Fruit fly (Drosophila melanogaster) whole organism, embryonic: ENCODE data around the gene nompC.

ENCODE experiments used
- Adf1 ChIP-seq: fragments of 200-800 bp; sonication (Bioruptor generic); IDR thresholded peaks from 2 replicates; pipeline ENCODE4 v1.3.6; 2022; ENCODE audit warnings: missing biosample characterization, missing genetic modification characterization
- CG11093 ChIP-seq: fragments of 200-800 bp; sonication (Bioruptor generic); IDR thresholded peaks from 3 replicates; pipeline ENCODE4 v1.3.6; 2022; ENCODE audit warnings: missing biosample characterization, missing genetic modification characterization
- CG11398 ChIP-seq: fragments of 200-800 bp; sonication (Bioruptor generic); optimal IDR thresholded peaks from 2 replicates; lab custom pipeline; 2016; ENCODE audit warnings: missing biosample characterization, missing genetic modification characterization
- CG12155 ChIP-seq: fragments of 200-800 bp; sonication (Bioruptor generic); optimal IDR thresholded peaks from 3 replicates; lab custom pipeline; 2016; ENCODE audit warnings: missing biosample characterization, missing genetic modification characterization
- CG12236 ChIP-seq: fragments of 200-800 bp; sonication (Bioruptor generic); optimal IDR thresholded peaks from 2 replicates; lab custom pipeline; 2016; ENCODE audit warnings: missing biosample characterization, missing genetic modification characterization
- CG12299 ChIP-seq: fragments of 200-800 bp; sonication (Bioruptor generic); optimal IDR thresholded peaks from 2 replicates; lab custom pipeline; 2018; ENCODE audit warnings: missing biosample characterization, mild to moderate bottlenecking, missing genetic modification characterization
- CG12391 ChIP-seq: fragments of 200-800 bp; sonication (Bioruptor generic); optimal IDR thresholded peaks from 3 replicates; lab custom pipeline; 2018; ENCODE audit warnings: missing biosample characterization, mild to moderate bottlenecking, missing genetic modification characterization, moderate library complexity
- CG13287 ChIP-seq: fragments of 200-800 bp; sonication (Bioruptor generic); IDR thresholded peaks from 2 replicates; pipeline ENCODE4 v1.3.6; 2022; ENCODE audit warnings: missing biosample characterization, missing genetic modification characterization; ENCODE audit not compliant: partially characterized antibody
- CG13424 ChIP-seq: fragments of 200-800 bp; sonication (Bioruptor generic); optimal IDR thresholded peaks from 2 replicates; lab custom pipeline; 2019; ENCODE audit warnings: missing biosample characterization, mild to moderate bottlenecking, missing genetic modification characterization, moderate library complexity
- CG14710 ChIP-seq: fragments of 200-800 bp; sonication (Bioruptor generic); optimal IDR thresholded peaks from 3 replicates; lab custom pipeline; 2019; ENCODE audit warnings: missing biosample characterization, mild to moderate bottlenecking, missing genetic modification characterization, moderate library complexity
- CG1529 ChIP-seq: fragments of 200-800 bp; sonication (Bioruptor generic); optimal IDR thresholded peaks from 3 replicates; lab custom pipeline; 2018; ENCODE audit warnings: missing biosample characterization, missing genetic modification characterization
- CG17186 ChIP-seq: fragments of 200-800 bp; sonication (Bioruptor generic); optimal IDR thresholded peaks from 3 replicates; lab custom pipeline; 2017; ENCODE audit warnings: missing biosample characterization, missing genetic modification reagents, missing genetic modification characterization
- CG34422 ChIP-seq: fragments of 200-800 bp; sonication (Bioruptor generic); IDR thresholded peaks from 3 replicates; pipeline ENCODE4 v1.3.6; 2022; ENCODE audit warnings: missing biosample characterization, missing genetic modification characterization
- CG3838 ChIP-seq: fragments of 200-800 bp; sonication (Bioruptor generic); optimal IDR thresholded peaks from 3 replicates; lab custom pipeline; 2016; ENCODE audit warnings: missing biosample characterization, missing genetic modification characterization
- CG6175 ChIP-seq: fragments of 200-800 bp; sonication (Bioruptor generic); IDR thresholded peaks from 3 replicates; pipeline ENCODE4 v1.3.6; 2022; ENCODE audit warnings: missing biosample characterization, missing genetic modification characterization
- CG6272 ChIP-seq: fragments of 200-800 bp; sonication (Bioruptor generic); IDR thresholded peaks from 2 replicates; pipeline ENCODE4 v1.3.6; 2022; ENCODE audit warnings: missing biosample characterization, missing genetic modification characterization
- CG7271 ChIP-seq: fragments of 200-800 bp; sonication (Bioruptor generic); optimal IDR thresholded peaks from 2 replicates; lab custom pipeline; 2018; ENCODE audit warnings: missing biosample characterization, mild to moderate bottlenecking, missing genetic modification characterization, moderate library complexity
- CG7786 ChIP-seq: fragments of 200-800 bp; sonication (Bioruptor generic); optimal IDR thresholded peaks from 2 replicates; lab custom pipeline; 2016; ENCODE audit warnings: missing biosample characterization, missing genetic modification characterization
- CG8281 ChIP-seq: fragments of 200-800 bp; sonication (Bioruptor generic); optimal IDR thresholded peaks from 2 replicates; lab custom pipeline; 2018; ENCODE audit warnings: missing biosample characterization, mild to moderate bottlenecking, missing genetic modification characterization, moderate library complexity
- CG8359 ChIP-seq: fragments of 200-800 bp; sonication (Bioruptor generic); optimal IDR thresholded peaks from 2 replicates; lab custom pipeline; 2017; ENCODE audit warnings: missing biosample characterization, mild to moderate bottlenecking, missing genetic modification characterization, borderline replicate concordance
- CG9437 ChIP-seq: fragments of 200-800 bp; sonication (Bioruptor generic); optimal IDR thresholded peaks from 2 replicates; lab custom pipeline; 2018; ENCODE audit warnings: missing biosample characterization, mild to moderate bottlenecking, missing genetic modification characterization
- Dbx ChIP-seq: fragments of 200-800 bp; sonication (Bioruptor generic); IDR thresholded peaks from 3 replicates; pipeline ENCODE4 v1.3.6; 2022; ENCODE audit warnings: missing biosample characterization, missing genetic modification characterization
- Fer2 ChIP-seq: fragments of 200-800 bp; sonication (Bioruptor generic); optimal IDR thresholded peaks from 2 replicates; lab custom pipeline; 2018; ENCODE audit warnings: missing biosample characterization, mild to moderate bottlenecking, missing genetic modification characterization, moderate library complexity
- Gug ChIP-seq: fragments of 200-800 bp; sonication (Bioruptor generic); IDR thresholded peaks from 4 replicates; pipeline ENCODE4 v1.3.6; 2022; ENCODE audit warnings: missing biosample characterization, missing genetic modification characterization
- H2.0 ChIP-seq: fragments of 200-800 bp; sonication (Bioruptor generic); IDR thresholded peaks from 2 replicates; pipeline ENCODE4 v1.3.6; 2022; ENCODE audit warnings: missing biosample characterization, missing genetic modification characterization
- Hey ChIP-seq: fragments of 200-800 bp; sonication (Bioruptor generic); optimal IDR thresholded peaks from 3 replicates; lab custom pipeline; 2018; ENCODE audit warnings: missing biosample characterization, mild to moderate bottlenecking, missing genetic modification characterization
- HmgZ ChIP-seq: fragments of 200-800 bp; sonication (Bioruptor generic); optimal IDR thresholded peaks from 2 replicates; lab custom pipeline; 2018; ENCODE audit warnings: missing biosample characterization, mild to moderate bottlenecking, missing genetic modification characterization
- Lhr ChIP-seq: fragments of 200-800 bp; sonication (Bioruptor generic); optimal IDR thresholded peaks from 3 replicates; lab custom pipeline; 2017; ENCODE audit warnings: mild to moderate bottlenecking, missing biosample characterization, missing genetic modification reagents, missing genetic modification characterization
- Nf-YA ChIP-seq: fragments of 200-800 bp; sonication (Bioruptor generic); IDR thresholded peaks from 2 replicates; pipeline ENCODE4 v1.3.6; 2022; ENCODE audit warnings: missing biosample characterization, missing genetic modification characterization
- Oli ChIP-seq: fragments of 200-800 bp; sonication (Bioruptor generic); optimal IDR thresholded peaks from 2 replicates; lab custom pipeline; 2018; ENCODE audit warnings: missing biosample characterization, mild to moderate bottlenecking, missing genetic modification characterization, moderate library complexity
- Ptx1 ChIP-seq: fragments of 200-800 bp; sonication (Bioruptor generic); IDR thresholded peaks from 2 replicates; pipeline ENCODE4 v1.3.6; 2022; ENCODE audit warnings: missing biosample characterization, missing genetic modification characterization
- Scr ChIP-seq: fragments of 200-800 bp; sonication (Bioruptor generic); IDR thresholded peaks from 2 replicates; pipeline ENCODE4 v1.3.6; 2022; ENCODE audit warnings: missing biosample characterization, missing genetic modification characterization; ENCODE audit not compliant: partially characterized antibody
- fd64A ChIP-seq: fragments of 200-800 bp; sonication (Bioruptor generic); optimal IDR thresholded peaks from 3 replicates; lab custom pipeline; 2018; ENCODE audit warnings: missing biosample characterization, mild to moderate bottlenecking, missing genetic modification characterization
- gsb ChIP-seq: fragments of 200-800 bp; sonication (Bioruptor generic); IDR thresholded peaks from 2 replicates; pipeline ENCODE4 v1.3.6; 2022; ENCODE audit warnings: missing biosample characterization, missing genetic modification characterization
- gt ChIP-seq: fragments of 200-800 bp; sonication (Bioruptor generic); IDR thresholded peaks from 2 replicates; pipeline ENCODE4 v1.3.6; 2022; ENCODE audit warnings: missing biosample characterization, missing genetic modification characterization
- h ChIP-seq: fragments of >200 bp; optimal IDR thresholded peaks from 2 replicates; lab custom pipeline; 2017
- inv ChIP-seq: fragments of 200-800 bp; sonication (Bioruptor generic); IDR thresholded peaks from 2 replicates; pipeline ENCODE4 v1.3.6; 2022; ENCODE audit warnings: missing biosample characterization, missing genetic modification characterization; ENCODE audit not compliant: partially characterized antibody
- lov ChIP-seq, 2 experiments: fragments of 200-800 bp in 1 of 2; fragments of >200 bp in 1 of 2; sonication (Bioruptor generic) in 1 of 2; IDR thresholded peaks in 1 of 2; optimal IDR thresholded peaks in 1 of 2; 2 replicates in 1 of 2; 3 replicates in 1 of 2; pipeline versions ENCODE4 v1.3.6 to Lab custom; 2017 to 2022; ENCODE audit warnings: missing biosample characterization in 1 of 2, missing genetic modification characterization in 1 of 2
- odd ChIP-seq: fragments of 200-800 bp; sonication (Bioruptor generic); optimal IDR thresholded peaks from 2 replicates; lab custom pipeline; 2017; ENCODE audit warnings: missing biosample characterization, mild to moderate bottlenecking, missing genetic modification characterization
- pho ChIP-seq: fragments of 200-800 bp; sonication (Bioruptor generic); optimal IDR thresholded peaks from 2 replicates; lab custom pipeline; 2016; ENCODE audit warnings: missing biosample characterization, missing genetic modification characterization
- phol ChIP-seq: fragments of 200-800 bp; sonication (Bioruptor generic); optimal IDR thresholded peaks from 3 replicates; lab custom pipeline; 2018; ENCODE audit warnings: missing biosample characterization, mild to moderate bottlenecking, missing genetic modification characterization, moderate library complexity
- prd ChIP-seq, 3 experiments: fragments of >200 bp in 2 of 3; fragments of 200-800 bp in 1 of 3; sonication (Bioruptor generic) in 1 of 3; optimal IDR thresholded peaks in 2 of 3; IDR thresholded peaks in 1 of 3; 2 replicates in 2 of 3; 3 replicates in 1 of 3; pipeline versions ENCODE4 v1.3.6 to Lab custom; 2017 to 2022; ENCODE audit warnings: missing biosample characterization in 1 of 3, missing genetic modification characterization in 1 of 3
- pros ChIP-seq: fragments of 200-800 bp; sonication (Bioruptor generic); optimal IDR thresholded peaks from 3 replicates; lab custom pipeline; 2019; ENCODE audit warnings: missing biosample characterization, mild to moderate bottlenecking, missing genetic modification characterization, moderate library complexity
- scrt ChIP-seq: fragments of 200-800 bp; sonication (Bioruptor generic); optimal IDR thresholded peaks from 2 replicates; lab custom pipeline; 2018; ENCODE audit warnings: missing biosample characterization, mild to moderate bottlenecking, missing genetic modification characterization, moderate library complexity
- sima ChIP-seq: fragments of 200-800 bp; sonication (Bioruptor generic); optimal IDR thresholded peaks from 2 replicates; lab custom pipeline; 2016; ENCODE audit warnings: missing biosample characterization, missing genetic modification characterization
- sob ChIP-seq: fragments of 200-800 bp; sonication (Bioruptor generic); IDR thresholded peaks from 2 replicates; pipeline ENCODE4 v1.3.6; 2022; ENCODE audit warnings: missing biosample characterization, missing genetic modification characterization
- wek ChIP-seq: fragments of 200-800 bp; sonication (Bioruptor generic); optimal IDR thresholded peaks from 3 replicates; lab custom pipeline; 2018; ENCODE audit warnings: missing biosample characterization, mild to moderate bottlenecking, missing genetic modification characterization, moderate library complexity

nompC gene

DNA sequence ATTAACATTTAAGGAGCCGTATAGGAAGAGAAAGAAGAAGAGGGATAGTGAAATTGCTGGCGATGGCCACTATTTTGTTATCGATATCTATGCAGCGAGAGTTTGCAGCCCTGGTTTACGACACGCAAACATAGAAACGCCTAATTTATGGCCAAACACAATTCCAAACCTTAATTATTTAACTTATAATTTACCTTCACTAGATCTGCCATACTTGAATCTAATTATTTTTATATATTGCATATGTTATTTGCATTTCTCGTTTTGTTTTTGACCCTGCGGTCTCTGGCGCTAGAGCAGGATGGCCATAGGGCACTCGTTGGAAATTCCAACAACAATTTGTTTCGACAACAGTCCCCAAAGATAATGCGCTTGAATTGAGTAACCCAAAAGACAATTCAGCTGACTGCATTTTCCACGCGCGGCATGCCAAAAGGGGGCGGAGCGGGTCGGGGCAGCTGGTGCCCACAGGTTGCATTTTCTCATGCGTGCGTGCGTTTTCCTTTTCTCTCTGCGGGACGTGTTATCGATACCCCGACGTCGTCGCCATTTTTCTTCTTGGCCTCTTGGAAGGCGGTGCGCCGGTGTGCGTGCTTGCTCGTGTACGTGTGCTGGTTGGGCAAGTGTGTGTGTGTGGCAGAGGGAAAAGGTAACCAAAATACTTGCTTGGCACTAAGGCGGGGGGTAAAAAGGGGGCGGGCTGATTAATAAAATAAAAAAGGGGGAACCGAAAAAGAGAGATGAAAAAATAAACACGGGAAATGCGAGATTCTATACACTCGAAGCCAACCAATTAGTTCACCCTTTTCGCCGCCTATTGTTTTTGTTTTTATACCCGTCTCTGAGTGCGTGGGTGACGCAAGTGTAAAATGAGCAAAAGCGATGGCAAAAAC lies 20.8 kb upstream of the nompC start (continued):
- TF ChIP-seq CG12155 (GFP tag; lab: Kevin White, UChicago) (peak; percentile 79), Nf-YA (GFP tag; lab: Robert Waterston, UW) (peak; percentile 60; the same call in 1 of the 2 replicates), H2.0 (peak; percentile 63), pros (GFP tag; lab: Kevin White, UChicago) (peak; percentile 90), Fer2 (tag; lab: Kevin White, UChicago) (no peak), CG3838 (GFP tag; lab: Kevin White, UChicago) (no peak), CG12236 (no peak), sob (GFP tag; lab: Robert Waterston, UW) (peak; percentile 69), CG13424 (peak; percentile 25), CG17186 (GFP tag; lab: Kevin White, UChicago) (peak; percentile 54), Oli (no peak), Scr (GFP tag; lab: Robert Waterston, UW) (peak; percentile 77), h (lab: Kevin White, UChicago) (no peak), CG12391 (peak; percentile 36), CG1529 (no peak), Lhr (no peak), scrt (GFP tag; lab: Kevin White, UChicago) (peak; percentile 18), HmgZ (tag; lab: Kevin White, UChicago) (peak; percentile 2), CG34422 (GFP tag; lab: Robert Waterston, UW) (peak; percentile 80), fd64A (GFP tag; lab: Kevin White, UChicago) (peak; percentile 23), inv (GFP tag; lab: Robert Waterston, UW) (peak; percentile 57; the same call in 1 of the 2 replicates), CG7271 (no peak), CG14710 (tag; lab: Kevin White, UChicago) (peak; percentile 36), Dbx (GFP tag; lab: Robert Waterston, UW) (peak; percentile 77; the same call in 2 of the 3 replicates), Hey (tag; lab: Kevin White, UChicago) (no peak), CG6175 (peak; percentile 44; the same call in 1 of the 3 replicates), Adf1 (GFP tag; lab: Robert Waterston, UW) (peak; percentile 58), Gug (peak; percentile 71; the same call in 3 of the 4 replicates), CG8359 (no peak), prd (optimal IDR thresholded peaks at IDR 0.05; lab: Kevin White, UChicago) (no peak), prd (GFP tag; IDR thresholded peaks at IDR 0.05; lab: Robert Waterston, UW) (peak; percentile 77), CG8281 (tag; lab: Kevin White, UChicago) (no peak), CG13287 (GFP tag; lab: Robert Waterston, UW) (peak; percentile 77), Ptx1 (GFP tag; lab: Robert Waterston, UW) (peak; percentile 76), CG7786 (GFP tag; lab: Kevin White, UChicago) (peak; percentile 42), CG11093 (GFP tag; lab: Robert Waterston, UW) (no peak), pho (GFP tag; lab: Kevin White, UChicago) (no peak), wek (GFP tag; lab: Kevin White, UChicago) (no peak), CG6272 (GFP tag; lab: Robert Waterston, UW) (peak; percentile 36), gt (GFP tag; lab: Robert Waterston, UW) (no peak), odd (GFP tag; lab: Kevin White, UChicago) (no peak), gsb (GFP tag; lab: Robert Waterston, UW) (peak; percentile 55; the same call in 1 of the 2 replicates), sima (GFP tag; lab: Kevin White, UChicago) (no peak), lov (optimal IDR thresholded peaks at IDR 0.05; lab: Kevin White, UChicago) (no peak), lov (GFP tag; IDR thresholded peaks at IDR 0.05; lab: Robert Waterston, UW) (no peak), phol (tag; lab: Kevin White, UChicago) (peak; percentile 97), CG12299 (no peak), CG9437 (GFP tag; lab: Kevin White, UChicago) (peak; percentile 76), CG11398 (GFP tag; lab: Kevin White, UChicago) (no peak)
